Worm (Caenorhabditis elegans): Measurements from ENCODE around the gene snx-14.

snx-14 gene

DNA sequence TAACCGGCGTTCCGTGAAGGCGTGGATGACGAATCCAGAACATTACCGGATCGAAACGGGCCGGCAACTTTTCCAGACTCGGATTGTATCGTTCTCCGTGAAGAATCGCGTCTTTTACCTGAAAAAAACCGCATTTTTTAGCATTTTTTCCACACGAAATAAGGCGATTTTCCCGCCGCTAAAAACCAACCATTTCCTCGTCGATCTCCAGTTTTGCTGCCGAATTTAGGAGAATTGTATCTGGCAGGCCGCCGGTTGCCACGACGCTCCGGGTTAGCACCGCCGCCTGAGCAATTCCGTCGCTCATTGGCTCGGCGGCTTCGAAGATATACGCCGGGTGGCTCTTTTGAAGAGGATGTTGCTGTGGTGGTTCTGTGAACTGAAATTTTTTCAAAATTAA lies 43.4 kb upstream of the snx-14 start:
- TF ChIP-seq set-16 (GFP tag; IDR thresholded peaks at IDR 0.05) (peak; percentile 60), mes-2 (tag; optimal IDR thresholded peaks at IDR 0.05; ENCODE audit: poor library complexity, severe bottlenecking) (no peak), duxl-1 (tag; optimal IDR thresholded peaks at IDR 0.05; ENCODE audit: poor library complexity) (no peak), aha-1 (tag) (peak; percentile 91), lin-38 (GFP tag; IDR thresholded peaks at IDR 0.05) (no peak), madf-9 (GFP tag; conservative IDR thresholded peaks at IDR 0.05) (no peak)

DNA sequence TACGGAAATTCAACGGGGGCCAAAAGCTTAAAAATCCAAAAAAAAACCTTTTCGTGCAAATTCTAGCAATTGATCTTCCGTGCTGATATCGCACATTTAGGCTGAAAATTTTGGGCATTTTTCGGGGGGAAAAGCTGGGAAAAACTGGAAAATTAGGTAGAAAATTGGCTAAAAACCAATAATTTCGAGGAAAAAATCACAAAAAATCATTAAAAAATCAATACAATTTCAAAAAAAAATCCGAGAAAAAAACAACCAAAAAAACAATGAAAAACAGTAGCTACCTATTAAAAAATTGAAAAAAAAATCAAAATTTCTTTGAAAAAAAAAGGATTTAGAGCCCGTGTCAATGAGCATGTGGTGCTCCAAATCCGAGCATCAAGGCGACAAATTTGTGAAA lies 36.9 kb upstream of the snx-14 start, which contains the start of gene Y48E1B.3:
Y48E1B.3 (minus strand) TSS at position 101 of the 400 bp plus-strand sequence.
- TF ChIP-seq ama-1 (optimal IDR thresholded peaks at IDR 0.05): no peak
- TF ChIP-seq ceh-20 (GFP tag; IDR thresholded peaks at IDR 0.05): no peak
- no peak for TF ChIP-seq nhr-11 (tag; optimal IDR thresholded peaks at IDR 0.05)
- no peak for TF ChIP-seq mes-2 (tag; optimal IDR thresholded peaks at IDR 0.05; ENCODE audit: poor library complexity, severe bottlenecking)
- TF ChIP-seq zip-2 (tag; optimal IDR thresholded peaks at IDR 0.05): no peak
- TF ChIP-seq tra-1 (GFP tag; IDR thresholded peaks at IDR 0.05): no peak
- no peak for TF ChIP-seq F37D6.2 (tag; optimal IDR thresholded peaks at IDR 0.05)
- no peak for TF ChIP-seq daf-16 (GFP tag; optimal IDR thresholded peaks at IDR 0.05)
- no peak for TF ChIP-seq daf-16 (tag; optimal IDR thresholded peaks at IDR 0.05)
- TF ChIP-seq daf-19 (GFP tag; conservative IDR thresholded peaks at IDR 0.05): no peak
- no peak for TF ChIP-seq F44E2.7 (GFP tag; IDR thresholded peaks at IDR 0.05)
- TF ChIP-seq lir-3 (tag; optimal IDR thresholded peaks at IDR 0.05): no peak

DNA sequence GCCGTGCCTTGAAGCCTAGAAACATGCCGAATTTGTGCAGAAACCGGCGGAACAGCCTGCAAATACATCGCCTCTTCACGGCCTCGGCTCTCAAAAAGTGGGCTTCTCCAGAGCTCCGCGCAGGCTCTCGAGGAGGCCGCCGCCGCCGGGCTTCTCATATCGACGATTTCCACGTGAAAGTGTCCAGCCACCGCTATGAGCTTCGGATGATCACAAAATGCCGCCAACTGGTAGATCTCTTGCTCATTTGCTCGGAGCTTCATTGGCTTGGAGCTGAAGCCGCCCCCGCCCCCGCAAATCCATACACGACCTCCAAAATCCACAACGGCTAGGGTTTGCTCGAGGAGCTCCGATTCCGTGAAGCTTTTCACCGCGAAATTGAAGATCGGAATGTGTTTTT lies 29.5 kb upstream of the snx-14 start:
- TF ChIP-seq set-16 (GFP tag; IDR thresholded peaks at IDR 0.05) (peak; percentile 87), Y48G9A.11 (GFP tag; IDR thresholded peaks at IDR 0.05) (peak; percentile 30; the same call in 1 of the 2 replicates), mxl-3 (GFP tag; optimal IDR thresholded peaks at IDR 0.05) (no peak)

DNA sequence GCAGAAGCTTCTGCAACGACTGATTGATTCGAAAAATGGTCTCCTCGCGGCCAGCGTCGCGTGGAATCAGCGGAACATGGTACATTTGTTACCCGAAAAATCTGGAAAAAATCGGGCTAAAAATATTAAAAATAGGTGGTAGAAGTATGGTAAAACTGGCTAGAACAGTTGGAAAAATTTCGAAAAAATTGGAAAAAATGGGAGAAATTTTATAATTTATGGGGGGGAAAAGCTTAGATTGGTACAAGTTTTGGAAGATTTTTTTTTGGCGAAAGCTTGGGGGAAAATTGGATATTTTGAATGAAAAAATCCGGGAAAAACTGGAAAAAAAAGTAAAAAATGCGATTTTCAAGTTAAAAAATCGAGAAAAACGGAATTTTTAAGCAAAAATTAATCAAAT lies 16.5 kb upstream of the snx-14 start, which contains the start of gene ddl-2:
ddl-2 (minus strand) TSS at position 101 of the 400 bp plus-strand sequence.
- TF ChIP-seq arid-1 (GFP tag; conservative IDR thresholded peaks at IDR 0.05) (no peak), mxl-3 (GFP tag; optimal IDR thresholded peaks at IDR 0.05) (no peak), zfp-3 (GFP tag; conservative IDR thresholded peaks at IDR 0.05) (no peak), dpl-1 (GFP tag; optimal IDR thresholded peaks at IDR 0.05) (no peak), Y75B8A.6 (GFP tag; IDR thresholded peaks at IDR 0.05) (no peak), ctbp-1 (GFP tag; IDR thresholded peaks at IDR 0.05) (no peak), fos-1 (tag; optimal IDR thresholded peaks at IDR 0.05) (no peak), lsy-2 (tag; optimal IDR thresholded peaks at IDR 0.05) (no peak), nhr-76 (tag; optimal IDR thresholded peaks at IDR 0.05) (no peak), cey-2 (tag; optimal IDR thresholded peaks at IDR 0.05; ENCODE audit: borderline replicate concordance, insufficient read depth) (no peak), T26A8.4 (GFP tag; IDR thresholded peaks at IDR 0.05) (no peak), saeg-2 (GFP tag; IDR thresholded peaks at IDR 0.05) (no peak), duxl-1 (tag; optimal IDR thresholded peaks at IDR 0.05; ENCODE audit: poor library complexity) (no peak), F37D6.2 (tag; optimal IDR thresholded peaks at IDR 0.05) (no peak), lir-3 (tag; optimal IDR thresholded peaks at IDR 0.05) (no peak), dmd-9 (GFP tag; IDR thresholded peaks at IDR 0.05) (no peak), madf-5 (GFP tag; IDR thresholded peaks at IDR 0.05) (no peak), F26F4.8 (GFP tag; conservative IDR thresholded peaks at IDR 0.05) (no peak), ceh-20 (GFP tag; IDR thresholded peaks at IDR 0.05) (no peak)

DNA sequence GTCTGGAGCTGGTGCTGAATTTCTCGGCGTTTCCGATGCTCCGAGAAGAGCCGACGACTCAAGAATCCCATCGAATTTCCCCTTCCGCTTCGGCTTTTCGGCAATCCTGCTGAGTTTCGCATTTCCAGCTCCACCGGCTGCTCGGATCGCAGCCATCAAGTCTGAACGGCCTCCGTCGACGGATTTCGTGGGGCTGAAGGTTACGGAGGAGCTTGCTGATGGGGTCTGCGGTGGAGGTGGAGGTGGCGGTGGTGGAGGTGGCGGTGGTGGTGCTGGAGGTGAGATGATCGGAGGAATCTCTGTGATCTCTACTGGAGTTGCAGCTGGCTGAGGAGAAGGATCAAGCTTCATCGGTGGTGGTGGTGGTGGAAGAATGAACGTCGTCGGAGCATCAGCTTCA lies 12.0 kb upstream of the snx-14 start:
- TF ChIP-seq set-16 (GFP tag; IDR thresholded peaks at IDR 0.05): peak; percentile 95
- TF ChIP-seq zfp-3 (GFP tag; conservative IDR thresholded peaks at IDR 0.05): no peak
